Worm (Caenorhabditis elegans) whole organism, late embryonic: Measurements from ENCODE around the gene dct-17.

ENCODE experiments used
- ama-1 ChIP-seq: fragments of 150-350 bp; optimal IDR thresholded peaks from 2 replicates; lab custom pipeline; 2014
- ceh-18 ChIP-seq: sonication (generic microtip); optimal IDR thresholded peaks from 2 replicates; lab custom pipeline; 2016; ENCODE audit warnings: missing genetic modification characterization, missing compliant biosample characterization
- ceh-30 ChIP-seq: fragments of 150-350 bp; optimal IDR thresholded peaks from 2 replicates; lab custom pipeline; 2014; ENCODE audit warnings: missing biosample characterization, missing genetic modification characterization
- ceh-9 ChIP-seq: sonication (generic microtip); optimal IDR thresholded peaks from 2 replicates; lab custom pipeline; 2016; ENCODE audit warnings: mild to moderate bottlenecking, missing genetic modification characterization, inconsistent platforms, missing compliant biosample characterization
- fax-1 ChIP-seq: sonication (generic microtip); optimal IDR thresholded peaks from 2 replicates; lab custom pipeline; 2016; ENCODE audit warnings: missing genotype, missing genetic modification characterization, missing compliant biosample characterization
- hlh-13 ChIP-seq: fragments of 200-800 bp; sonication (Bioruptor generic); optimal IDR thresholded peaks from 2 replicates; lab custom pipeline; 2018; ENCODE audit warnings: mild to moderate bottlenecking, missing genetic modification characterization, missing compliant biosample characterization
- hlh-15 ChIP-seq: sonication (generic microtip); optimal IDR thresholded peaks from 2 replicates; lab custom pipeline; 2016; ENCODE audit warnings: missing genetic modification characterization, missing compliant biosample characterization
- hlh-8 ChIP-seq: sonication (generic microtip); optimal IDR thresholded peaks from 2 replicates; lab custom pipeline; 2016; ENCODE audit warnings: missing genotype, missing genetic modification characterization, missing compliant biosample characterization
- lim-6 ChIP-seq: sonication (generic microtip); optimal IDR thresholded peaks from 2 replicates; lab custom pipeline; 2016; ENCODE audit warnings: missing genetic modification characterization, missing compliant biosample characterization
- nhr-11 ChIP-seq: fragments of 150-350 bp; optimal IDR thresholded peaks from 2 replicates; lab custom pipeline; 2014; ENCODE audit warnings: missing biosample characterization, missing genetic modification characterization
- pha-4 ChIP-seq: fragments of 150-350 bp; optimal IDR thresholded peaks from 2 replicates; lab custom pipeline; 2018; ENCODE audit warnings: missing biosample characterization, missing genetic modification reagents, missing genetic modification characterization
- sdc-2 ChIP-seq: sonication (generic microtip); optimal IDR thresholded peaks from 2 replicates; lab custom pipeline; 2016; ENCODE audit warnings: missing genotype, missing genetic modification characterization, missing compliant biosample characterization
- tbx-2 ChIP-seq: sonication (generic microtip); optimal IDR thresholded peaks from 2 replicates; lab custom pipeline; 2016; ENCODE audit warnings: missing genetic modification characterization, missing compliant biosample characterization

DNA sequence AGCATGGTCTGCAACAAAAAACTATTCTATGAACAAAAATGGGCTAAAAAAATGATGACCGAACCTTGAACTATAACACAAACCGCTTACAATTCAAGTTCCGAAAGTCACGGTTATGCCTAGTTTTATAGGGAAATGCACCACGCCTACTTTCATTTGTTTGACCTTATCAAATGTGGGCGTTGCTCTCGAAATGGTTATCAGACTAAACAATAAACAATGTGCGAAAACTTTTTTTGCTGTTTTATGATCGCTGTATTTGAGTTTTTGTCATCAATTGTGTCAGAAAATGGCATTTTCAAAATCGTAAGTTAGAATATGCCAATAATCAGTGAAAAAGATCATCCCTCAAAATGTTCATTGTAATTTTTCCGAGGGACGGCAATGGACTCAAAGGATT lies 5.6 kb upstream of the dct-17 start, which contains the start of gene F35E12.6:
- TF ChIP-seq hlh-15 (tag; lab: Kevin White, UChicago) (no peak), sdc-2 (tag; lab: Kevin White, UChicago) (no peak), ama-1 (lab: Kevin White, UChicago) (no peak), hlh-8 (tag; lab: Kevin White, UChicago) (no peak), hlh-13 (GFP tag; lab: Kevin White, UChicago) (no peak), ceh-30 (tag; lab: Kevin White, UChicago) (no peak), pha-4 (tag; lab: Kevin White, UChicago) (no peak), fax-1 (tag; lab: Kevin White, UChicago) (no peak), lim-6 (no peak), ceh-9 (tag; lab: Kevin White, UChicago) (no peak), ceh-18 (no peak), tbx-2 (no peak), nhr-11 (tag; lab: Kevin White, UChicago) (no peak)
